In genomic region chrX:339866-340571, dm6 we compare ENCODE assay signal across 4 fruit fly cellular contexts.
TF ChIP-seq lines count a peak whose summit lies in the region.

No protein-coding gene starts in this region.

- TF ChIP-seq CTCF in whole organism, embryonic (GFP tag; optimal IDR thresholded peaks at IDR 0.05; lab: Kevin White, UChicago) = no peak

TF ChIP-seq in whole organism, embryonic, 481 proteins besides CTCF, POLR2A, EP300 and RAD21 (continues in another document):
- TF ChIP-seq CG11247 (GFP tag; IDR thresholded peaks at IDR 0.05; lab: Robert Waterston, UW) (no peak), dan (GFP tag; IDR thresholded peaks at IDR 0.05; lab: Robert Waterston, UW) (no peak), gsb (GFP tag; IDR thresholded peaks at IDR 0.05; lab: Robert Waterston, UW) (no peak), Med (GFP tag; lab: Kevin White, UChicago) (no peak), CG18011 (GFP tag; optimal IDR thresholded peaks at IDR 0.05; lab: Kevin White, UChicago) (no peak), Trl (optimal IDR thresholded peaks at IDR 0.05; lab: Kevin White, UChicago) (no peak), Trl (GFP tag; optimal IDR thresholded peaks at IDR 0.05; lab: Kevin White, UChicago) (no peak), slbo (GFP tag; IDR thresholded peaks at IDR 0.05; lab: Robert Waterston, UW) (no peak), CG30403 (GFP tag; optimal IDR thresholded peaks at IDR 0.05; lab: Kevin White, UChicago) (peak; percentile 27), Scr (GFP tag; IDR thresholded peaks at IDR 0.05; lab: Robert Waterston, UW; ENCODE audit: partially characterized antibody) (no peak), ash1 (GFP tag; optimal IDR thresholded peaks at IDR 0.05; lab: Kevin White, UChicago) (no peak), CG10209 (GFP tag; optimal IDR thresholded peaks at IDR 0.05; lab: Kevin White, UChicago) (no peak), NK7.1 (GFP tag; optimal IDR thresholded peaks at IDR 0.05; lab: Kevin White, UChicago) (no peak), Sox102F (GFP tag; optimal IDR thresholded peaks at IDR 0.05; lab: Kevin White, UChicago) (peak; percentile 58), B-H1 (GFP tag; IDR thresholded peaks at IDR 0.05; lab: Robert Waterston, UW) (no peak), br (optimal IDR thresholded peaks at IDR 0.05; lab: Kevin White, UChicago) (no peak), chm (GFP tag; IDR thresholded peaks at IDR 0.05; lab: Robert Waterston, UW) (no peak), CG7963 (GFP tag; IDR thresholded peaks at IDR 0.05; lab: Robert Waterston, UW; ENCODE audit: partially characterized antibody) (no peak), ac (GFP tag; optimal IDR thresholded peaks at IDR 0.05; lab: Kevin White, UChicago) (no peak), cwo (GFP tag; optimal IDR thresholded peaks at IDR 0.05; lab: Kevin White, UChicago) (no peak), kah (GFP tag; optimal IDR thresholded peaks at IDR 0.05; lab: Kevin White, UChicago) (no peak), CG10147 (GFP tag; optimal IDR thresholded peaks at IDR 0.05; lab: Kevin White, UChicago) (no peak), gem (tag; optimal IDR thresholded peaks at IDR 0.05; lab: Kevin White, UChicago) (peak; percentile 60), CG7556 (GFP tag; optimal IDR thresholded peaks at IDR 0.05; lab: Kevin White, UChicago) (no peak)

TF ChIP-seq in whole organism, prepupa, 60 proteins besides CTCF, POLR2A, EP300 and RAD21 (continues in another document):
- TF ChIP-seq esn (GFP tag; optimal IDR thresholded peaks at IDR 0.05; lab: Kevin White, UChicago) = peak; percentile 31
- TF ChIP-seq Ets21C (GFP tag; optimal IDR thresholded peaks at IDR 0.05; lab: Kevin White, UChicago) = peak; percentile 8
- no peak for TF ChIP-seq dsx (GFP tag; optimal IDR thresholded peaks at IDR 0.05; lab: Kevin White, UChicago; ENCODE audit: poor library complexity, severe bottlenecking)
- peak; percentile 68 for TF ChIP-seq svp (GFP tag; lab: Kevin White, UChicago)
- no peak for TF ChIP-seq CG6854 (GFP tag; optimal IDR thresholded peaks at IDR 0.05; lab: Kevin White, UChicago)
- TF ChIP-seq CG6808 (GFP tag; optimal IDR thresholded peaks at IDR 0.05; lab: Kevin White, UChicago) = no peak
- TF ChIP-seq salr (GFP tag; optimal IDR thresholded peaks at IDR 0.05; lab: Kevin White, UChicago) = no peak
- TF ChIP-seq Gug (GFP tag; IDR thresholded peaks at IDR 0.05; lab: Robert Waterston, UW) = no peak
- peak; percentile 27 for TF ChIP-seq lz (GFP tag; optimal IDR thresholded peaks at IDR 0.05; lab: Kevin White, UChicago)
- TF ChIP-seq pdm3 (GFP tag; optimal IDR thresholded peaks at IDR 0.05; lab: Kevin White, UChicago) = peak; percentile 53
- TF ChIP-seq Eip78C (GFP tag; lab: Kevin White, UChicago) = peak; percentile 86
- TF ChIP-seq eg (GFP tag; IDR thresholded peaks at IDR 0.05; lab: Robert Waterston, UW) = 0 out of 3 replicates have a peak, but pooled peaks have one; percentile 24
- no peak for TF ChIP-seq CG16779 (tag; optimal IDR thresholded peaks at IDR 0.05; lab: Kevin White, UChicago)
- TF ChIP-seq Blimp-1 (GFP tag; optimal IDR thresholded peaks at IDR 0.05; lab: Kevin White, UChicago) = no peak
- peak; percentile 49; the same call in 1 of the 3 replicates for TF ChIP-seq CG8119 (GFP tag; IDR thresholded peaks at IDR 0.05; lab: Robert Waterston, UW)
- peak; percentile 53 for TF ChIP-seq CG6792 (GFP tag; optimal IDR thresholded peaks at IDR 0.05; lab: Kevin White, UChicago)
- TF ChIP-seq CG8632 (GFP tag; optimal IDR thresholded peaks at IDR 0.05; lab: Kevin White, UChicago) = peak; percentile 53
- TF ChIP-seq CG7368 (GFP tag; optimal IDR thresholded peaks at IDR 0.05; lab: Kevin White, UChicago) = no peak
- TF ChIP-seq topi (GFP tag; optimal IDR thresholded peaks at IDR 0.05; lab: Kevin White, UChicago) = peak; percentile 47
- TF ChIP-seq dac (GFP tag; optimal IDR thresholded peaks at IDR 0.05; lab: Kevin White, UChicago) = no peak
- peak; percentile 18 for TF ChIP-seq cyc (GFP tag; optimal IDR thresholded peaks at IDR 0.05; lab: Kevin White, UChicago)
- TF ChIP-seq CG11762 (GFP tag; optimal IDR thresholded peaks at IDR 0.05; lab: Kevin White, UChicago; ENCODE audit: insufficient read depth) = peak; percentile 25
- TF ChIP-seq Sox15 (GFP tag; optimal IDR thresholded peaks at IDR 0.05; lab: Kevin White, UChicago) = peak; percentile 22
- TF ChIP-seq Met (GFP tag; optimal IDR thresholded peaks at IDR 0.05; lab: Kevin White, UChicago) = peak; percentile 29

TF ChIP-seq in whole organism, pupa, 21 proteins besides CTCF, POLR2A, EP300 and RAD21:
- TF ChIP-seq CG12605 (GFP tag; IDR thresholded peaks at IDR 0.05; lab: Robert Waterston, UW) = no peak
- peak; percentile 28 for TF ChIP-seq CG9948 (tag; optimal IDR thresholded peaks at IDR 0.05; lab: Kevin White, UChicago)
- TF ChIP-seq EcR (GFP tag; optimal IDR thresholded peaks at IDR 0.05; lab: Kevin White, UChicago) = peak; percentile 83
- no peak for TF ChIP-seq CG4496 (GFP tag; IDR thresholded peaks at IDR 0.05; lab: Robert Waterston, UW)
- TF ChIP-seq CG17806 (tag; optimal IDR thresholded peaks at IDR 0.05; lab: Kevin White, UChicago) = peak; percentile 6
- peak; percentile 23 for TF ChIP-seq CG8301 (tag; optimal IDR thresholded peaks at IDR 0.05; lab: Kevin White, UChicago)
- peak; percentile 28 for TF ChIP-seq CG14655 (GFP tag; optimal IDR thresholded peaks at IDR 0.05; lab: Kevin White, UChicago)
- TF ChIP-seq CG8159 (tag; optimal IDR thresholded peaks at IDR 0.05; lab: Kevin White, UChicago) = peak; percentile 37
- peak; percentile 11; the same call in 1 of the 3 replicates for TF ChIP-seq fd96Ca (GFP tag; IDR thresholded peaks at IDR 0.05; lab: Robert Waterston, UW)
- peak; percentile 14 for TF ChIP-seq Pif1A (GFP tag; optimal IDR thresholded peaks at IDR 0.05; lab: Kevin White, UChicago)
- TF ChIP-seq Pif1B (GFP tag; optimal IDR thresholded peaks at IDR 0.05; lab: Kevin White, UChicago) = peak; percentile 15

TF ChIP-seq in whole organism, wandering third instar larva, 38 proteins besides CTCF, POLR2A, EP300 and RAD21:
- TF ChIP-seq usp (GFP tag; optimal IDR thresholded peaks at IDR 0.05; lab: Kevin White, UChicago) (no peak), Hnf4 (GFP tag; optimal IDR thresholded peaks at IDR 0.05; lab: Kevin White, UChicago) (no peak), psq (GFP tag; optimal IDR thresholded peaks at IDR 0.05; lab: Kevin White, UChicago) (peak; percentile 4), woc (GFP tag; optimal IDR thresholded peaks at IDR 0.05; lab: Kevin White, UChicago) (no peak), Mio (GFP tag; optimal IDR thresholded peaks at IDR 0.05; lab: Kevin White, UChicago) (no peak), sv (GFP tag; optimal IDR thresholded peaks at IDR 0.05; lab: Kevin White, UChicago) (no peak), Abd-B (GFP tag; optimal IDR thresholded peaks at IDR 0.05; lab: Kevin White, UChicago) (no peak), fru (GFP tag; optimal IDR thresholded peaks at IDR 0.05; lab: Kevin White, UChicago) (peak; percentile 32), dmrt93B (GFP tag; optimal IDR thresholded peaks at IDR 0.05; lab: Kevin White, UChicago) (no peak), rgr (GFP tag; optimal IDR thresholded peaks at IDR 0.05; lab: Kevin White, UChicago) (no peak), tai (GFP tag; optimal IDR thresholded peaks at IDR 0.05; lab: Kevin White, UChicago) (no peak), foxo (GFP tag; optimal IDR thresholded peaks at IDR 0.05; lab: Kevin White, UChicago) (peak in 1 of 2 experiments; percentile 20), Vsx2 (GFP tag; optimal IDR thresholded peaks at IDR 0.05; lab: Kevin White, UChicago; ENCODE audit: partially characterized antibody) (no peak), HLH106 (tag; optimal IDR thresholded peaks at IDR 0.05; lab: Kevin White, UChicago) (no peak), lola (GFP tag; optimal IDR thresholded peaks at IDR 0.05; lab: Kevin White, UChicago) (no peak), CG9705 (GFP tag; optimal IDR thresholded peaks at IDR 0.05; lab: Kevin White, UChicago) (no peak), br (GFP tag; optimal IDR thresholded peaks at IDR 0.05; lab: Kevin White, UChicago) (no peak), OdsH (GFP tag; optimal IDR thresholded peaks at IDR 0.05; lab: Kevin White, UChicago) (peak; percentile 8), N (GFP tag; optimal IDR thresholded peaks at IDR 0.05; lab: Kevin White, UChicago) (no peak), GATAd (GFP tag; optimal IDR thresholded peaks at IDR 0.05; lab: Kevin White, UChicago) (no peak), Sp1 (GFP tag; optimal IDR thresholded peaks at IDR 0.05; lab: Kevin White, UChicago) (peak; percentile 8), Dif (GFP tag; optimal IDR thresholded peaks at IDR 0.05; lab: Kevin White, UChicago; ENCODE audit: partially characterized antibody) (no peak), jim (GFP tag; optimal IDR thresholded peaks at IDR 0.05; lab: Kevin White, UChicago) (no peak)

Comparison
In these comparisons a context has a peak if more than half of its experiments do, and no peak if none do; other contexts are left out.
1. Of the 7 proteins assayed by ChIP-seq in both whole organism, embryonic and whole organism, prepupa: peak only in whole organism, embryonic: none; only in whole organism, prepupa: Hr39 and Lpt; in both: Sox102F; in neither: 4.